Worm (Caenorhabditis elegans) whole organism, young adult: ENCODE results near the gene srh-173.

ENCODE experiments used
- F33H1.4 ChIP-seq: fragments of 200-800 bp; sonication (Bioruptor generic); IDR thresholded peaks from 2 replicates; pipeline ENCODE4 v1.3.6; 2022; ENCODE audit warnings: missing genetic modification reagents, missing genetic modification characterization, missing compliant biosample characterization
- bed-2 ChIP-seq: fragments of 200-800 bp; sonication (Bioruptor generic); IDR thresholded peaks from 2 replicates; pipeline ENCODE4 v1.3.6; 2022; ENCODE audit warnings: missing genetic modification reagents, missing genetic modification characterization, missing compliant biosample characterization
- ceh-79 ChIP-seq: sonication (generic microtip); optimal IDR thresholded peaks from 2 replicates; lab custom pipeline; 2017; ENCODE audit warnings: mild to moderate bottlenecking, missing genetic modification characterization, missing compliant biosample characterization
- snpc-3.4 ChIP-seq: sonication (generic microtip); optimal IDR thresholded peaks from 2 replicates; lab custom pipeline; 2017; ENCODE audit warnings: missing genetic modification characterization, mild to moderate bottlenecking, missing compliant biosample characterization, antibody characterized with exemption, moderate library complexity, missing genotype, missing genetic modification reagents
- tbx-9 ChIP-seq: sonication (generic microtip); optimal IDR thresholded peaks from 2 replicates; lab custom pipeline; 2016; ENCODE audit warnings: borderline replicate concordance, missing genetic modification characterization, inconsistent platforms, missing compliant biosample characterization
- unc-62 ChIP-seq: fragments of 150-350 bp; optimal IDR thresholded peaks from 2 replicates; lab custom pipeline; 2014; ENCODE audit warnings: missing biosample characterization, missing genetic modification reagents, missing genetic modification characterization

DNA sequence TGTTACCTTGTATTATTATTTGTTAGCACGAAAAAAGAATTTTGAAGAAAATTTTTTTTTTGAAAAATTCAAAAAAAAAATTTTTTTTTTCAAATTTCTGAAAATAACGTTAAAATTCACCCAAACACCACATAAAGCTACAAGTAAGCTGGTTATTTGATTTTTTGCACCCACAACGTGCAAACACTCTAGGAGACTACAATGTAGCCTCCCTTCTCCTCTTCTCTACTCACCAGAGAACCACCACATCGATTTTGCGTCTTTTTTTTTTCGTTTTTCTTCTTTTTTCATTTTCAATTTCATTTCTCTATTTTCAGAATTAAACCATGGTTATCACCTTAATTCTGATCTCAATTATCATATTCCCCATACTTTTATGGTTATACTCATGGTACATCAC is 17.9 kb upstream of the srh-173 start, which contains the start of gene abhd-3.1:
- TF ChIP-seq tbx-9, result no peak
- TF ChIP-seq snpc-3.4 (tag; lab: Kevin White, UChicago), result no peak
- TF ChIP-seq bed-2 (GFP tag; lab: Robert Waterston, UW), result no peak
- no peak for TF ChIP-seq unc-62 (GFP tag; lab: Kevin White, UChicago)
- TF ChIP-seq ceh-79, result no peak
- no peak for TF ChIP-seq F33H1.4 (GFP tag; lab: Robert Waterston, UW)
